2 worm cellular contexts compared by ENCODE assay signal in genomic region chrIV:1475009-1475408, ce11.
A peak's percentile ranks its signal among the peaks of the same experiment; 100 is the strongest.
TF ChIP-seq lines count a peak whose summit lies in the region.

TSS of gene Y77E11A.12 (minus strand) at chrIV:1475109.

TF ChIP-seq in whole organism, L1 larva, 84 proteins besides CTCF, POLR2A, EP300 and RAD21:
- TF ChIP-seq elt-2 (tag; optimal IDR thresholded peaks at IDR 0.05; lab: Kevin White, UChicago) (no peak), unc-86 (tag; optimal IDR thresholded peaks at IDR 0.05; lab: Kevin White, UChicago) (no peak), pax-3 (tag; optimal IDR thresholded peaks at IDR 0.05; lab: Kevin White, UChicago) (no peak), swsn-7 (tag; optimal IDR thresholded peaks at IDR 0.05; lab: Kevin White, UChicago) (no peak), unc-130 (tag; optimal IDR thresholded peaks at IDR 0.05; lab: Kevin White, UChicago) (no peak), mef-2 (tag; optimal IDR thresholded peaks at IDR 0.05; lab: Kevin White, UChicago) (no peak), efl-1 (optimal IDR thresholded peaks at IDR 0.05; lab: Kevin White, UChicago) (no peak), efl-1 (GFP tag; optimal IDR thresholded peaks at IDR 0.05 in 1 of 2; lab: Kevin White, UChicago) (peak in 1 of 2 experiments; percentile 21), dsc-1 (tag; optimal IDR thresholded peaks at IDR 0.05; lab: Kevin White, UChicago) (no peak), zip-4 (GFP tag; optimal IDR thresholded peaks at IDR 0.05; lab: Kevin White, UChicago) (no peak), xbp-1 (tag; optimal IDR thresholded peaks at IDR 0.05; lab: Kevin White, UChicago) (no peak), aha-1 (tag; optimal IDR thresholded peaks at IDR 0.05; lab: Kevin White, UChicago) (no peak), isw-1 (GFP tag; IDR thresholded peaks at IDR 0.05; lab: Robert Waterston, UW) (no peak), jun-1 (tag; optimal IDR thresholded peaks at IDR 0.05; lab: Kevin White, UChicago) (no peak), zag-1 (tag; optimal IDR thresholded peaks at IDR 0.05; lab: Kevin White, UChicago) (no peak), ceh-63 (GFP tag; optimal IDR thresholded peaks at IDR 0.05; lab: Kevin White, UChicago) (peak; percentile 31), sup-37 (GFP tag; optimal IDR thresholded peaks at IDR 0.05; lab: Kevin White, UChicago) (no peak), nhr-12 (tag; optimal IDR thresholded peaks at IDR 0.05; lab: Kevin White, UChicago) (no peak), lin-15B (tag; optimal IDR thresholded peaks at IDR 0.05; lab: Kevin White, UChicago) (no peak), nhr-237 (tag; optimal IDR thresholded peaks at IDR 0.05; lab: Kevin White, UChicago) (no peak), lin-14 (GFP tag; optimal IDR thresholded peaks at IDR 0.05; lab: Kevin White, UChicago) (peak; percentile 3), dpl-1 (GFP tag; optimal IDR thresholded peaks at IDR 0.05; lab: Kevin White, UChicago) (no peak), alr-1 (tag; optimal IDR thresholded peaks at IDR 0.05; lab: Kevin White, UChicago; ENCODE audit: borderline replicate concordance) (no peak), ces-1 (GFP tag; optimal IDR thresholded peaks at IDR 0.05; lab: Kevin White, UChicago) (no peak)

TF ChIP-seq in whole organism, L4 larva, 104 proteins besides CTCF, POLR2A, EP300 and RAD21:
- TF ChIP-seq tag-97 (GFP tag; IDR thresholded peaks at IDR 0.05; lab: Robert Waterston, UW) (no peak), aha-1 (tag; lab: Kevin White, UChicago) (peak; percentile 9), daf-8 (GFP tag; IDR thresholded peaks at IDR 0.05; lab: Robert Waterston, UW) (no peak), madf-5 (GFP tag; IDR thresholded peaks at IDR 0.05; lab: Robert Waterston, UW) (no peak)

Comparison
In these comparisons a context has a peak if more than half of its experiments do, and no peak if none do; other contexts are left out.
1. Of the 29 proteins assayed by ChIP-seq in both whole organism, L4 larva and whole organism, L1 larva: peak only in whole organism, L4 larva: aha-1; only in whole organism, L1 larva: none; in both: none; in neither: 28.